Fruit fly (Drosophila melanogaster) whole organism, pupa: ENCODE measurements around the gene CG10802.

Experiments used
- CG10348 ChIP-seq: fragments of 200-800 bp; sonication (Bioruptor generic); IDR thresholded peaks from 2 replicates; pipeline ENCODE4 v1.3.6; 2022; ENCODE audit warnings: missing biosample characterization, missing genetic modification characterization
- CG12605 ChIP-seq: fragments of 200-800 bp; sonication (Bioruptor generic); IDR thresholded peaks from 2 replicates; pipeline ENCODE4 v1.3.6; 2022; ENCODE audit warnings: missing biosample characterization, missing genetic modification characterization
- CG13204 ChIP-seq: fragments of 200-800 bp; sonication (Bioruptor generic); optimal IDR thresholded peaks from 2 replicates; lab custom pipeline; 2018; ENCODE audit warnings: missing biosample characterization, mild to moderate bottlenecking, missing genetic modification characterization, moderate library complexity
- CG14655 ChIP-seq: fragments of 200-800 bp; sonication (Bioruptor generic); optimal IDR thresholded peaks from 3 replicates; lab custom pipeline; 2017; ENCODE audit warnings: mild to moderate bottlenecking, missing biosample characterization, missing genetic modification reagents, missing genetic modification characterization
- CG15710 ChIP-seq: fragments of 200-800 bp; sonication (Bioruptor generic); optimal IDR thresholded peaks from 2 replicates; lab custom pipeline; 2018; ENCODE audit warnings: missing biosample characterization, mild to moderate bottlenecking, missing genetic modification characterization, moderate library complexity
- CG17806 ChIP-seq: fragments of 200-800 bp; sonication (Bioruptor generic); optimal IDR thresholded peaks from 2 replicates; lab custom pipeline; 2018; ENCODE audit warnings: missing biosample characterization, mild to moderate bottlenecking, missing genetic modification characterization, moderate library complexity
- CG32121 ChIP-seq: fragments of 200-800 bp; sonication (Bioruptor generic); IDR thresholded peaks from 2 replicates; pipeline ENCODE4 v1.3.6; 2022; ENCODE audit warnings: missing biosample characterization, missing genetic modification characterization
- CG34367 ChIP-seq: fragments of 200-800 bp; sonication (Bioruptor generic); optimal IDR thresholded peaks from 2 replicates; lab custom pipeline; 2018; ENCODE audit warnings: missing biosample characterization, mild to moderate bottlenecking, missing genetic modification characterization
- CG4496 ChIP-seq: fragments of 200-800 bp; sonication (Bioruptor generic); IDR thresholded peaks from 3 replicates; pipeline ENCODE4 v1.3.6; 2022; ENCODE audit warnings: missing biosample characterization, missing genetic modification characterization
- CG8159 ChIP-seq: fragments of 200-800 bp; sonication (Bioruptor generic); optimal IDR thresholded peaks from 3 replicates; lab custom pipeline; 2018; ENCODE audit warnings: missing biosample characterization, mild to moderate bottlenecking, missing genetic modification characterization, moderate library complexity
- CG8301 ChIP-seq: fragments of 200-800 bp; sonication (Bioruptor generic); optimal IDR thresholded peaks from 2 replicates; lab custom pipeline; 2018; ENCODE audit warnings: missing biosample characterization, mild to moderate bottlenecking, missing genetic modification characterization
- CG9948 ChIP-seq: fragments of 200-800 bp; sonication (Bioruptor generic); optimal IDR thresholded peaks from 2 replicates; lab custom pipeline; 2018; ENCODE audit warnings: missing biosample characterization, mild to moderate bottlenecking, missing genetic modification characterization, moderate library complexity
- D1 ChIP-seq: fragments of 200-800 bp; sonication (Bioruptor generic); optimal IDR thresholded peaks from 2 replicates; lab custom pipeline; 2018; ENCODE audit warnings: missing biosample characterization, mild to moderate bottlenecking, missing genetic modification characterization, moderate library complexity
- EcR ChIP-seq: fragments of 200-800 bp; sonication (Bioruptor generic); optimal IDR thresholded peaks from 3 replicates; lab custom pipeline; 2019; ENCODE audit warnings: missing biosample characterization, missing genetic modification characterization, mild to moderate bottlenecking, moderate library complexity, missing genetic modification reagents
- Ets98B ChIP-seq: fragments of 200-800 bp; sonication (Bioruptor generic); IDR thresholded peaks from 2 replicates; pipeline ENCODE4 v1.3.6; 2022; ENCODE audit warnings: missing biosample characterization, missing genetic modification characterization
- Pif1A ChIP-seq: fragments of 200-800 bp; sonication (Bioruptor generic); optimal IDR thresholded peaks from 3 replicates; lab custom pipeline; 2016; ENCODE audit warnings: missing biosample characterization, missing genetic modification characterization
- Pif1B ChIP-seq: fragments of 200-800 bp; sonication (Bioruptor generic); optimal IDR thresholded peaks from 3 replicates; lab custom pipeline; 2016; ENCODE audit warnings: missing biosample characterization, missing genetic modification characterization
- Snoo ChIP-seq: fragments of 200-800 bp; sonication (Bioruptor generic); optimal IDR thresholded peaks from 3 replicates; lab custom pipeline; 2017; ENCODE audit warnings: missing biosample characterization, mild to moderate bottlenecking, missing genetic modification characterization, inconsistent platforms
- fd96Ca ChIP-seq: fragments of 200-800 bp; sonication (Bioruptor generic); IDR thresholded peaks from 3 replicates; pipeline ENCODE4 v1.3.6; 2022; ENCODE audit warnings: missing biosample characterization, missing genetic modification characterization
- gl ChIP-seq: fragments of 200-800 bp; sonication (Bioruptor generic); optimal IDR thresholded peaks from 2 replicates; lab custom pipeline; 2018; ENCODE audit warnings: missing biosample characterization, mild to moderate bottlenecking, missing genetic modification characterization
- rn ChIP-seq: fragments of 200-800 bp; sonication (Bioruptor generic); IDR thresholded peaks from 2 replicates; pipeline ENCODE4 v1.3.6; 2022; ENCODE audit warnings: missing biosample characterization, missing genetic modification characterization

Gene CG10802

DNA sequence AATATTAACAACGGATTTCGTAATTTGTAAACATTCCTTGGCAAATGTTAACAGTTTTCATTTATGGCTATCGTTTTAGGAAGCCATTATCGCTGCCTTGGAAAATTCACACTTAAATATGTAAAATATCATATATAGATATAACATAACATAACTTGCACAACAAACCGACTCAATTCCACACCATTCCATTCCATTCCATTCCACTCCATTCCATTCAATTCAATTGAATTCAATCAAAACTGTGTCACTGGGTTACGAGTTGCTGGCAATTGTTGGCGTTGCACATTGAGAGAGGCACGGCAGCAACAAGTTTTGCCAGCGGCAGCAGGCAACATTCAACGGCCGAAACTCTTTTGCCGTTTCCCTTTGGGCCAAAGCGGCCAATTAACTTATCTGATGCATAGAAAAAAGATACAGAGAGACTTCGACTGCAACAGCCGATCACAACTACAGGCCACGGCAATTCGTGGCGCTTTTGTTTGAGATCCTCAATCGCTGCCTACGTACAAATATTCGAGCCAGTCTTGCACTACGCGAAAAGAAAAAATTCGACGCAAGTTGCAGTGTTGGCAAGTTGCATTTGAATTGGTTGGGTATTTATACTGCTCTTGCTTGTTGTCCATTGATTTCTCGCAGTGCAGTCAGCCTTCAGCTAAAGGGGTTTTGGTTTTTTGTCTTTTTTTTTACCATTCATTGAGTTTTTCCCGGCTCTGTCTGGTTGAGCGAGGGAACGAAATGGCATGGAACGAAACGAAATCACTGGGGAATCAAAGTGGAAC, 29.5 kb upstream of the CG10802 start:
- TF ChIP-seq CG32121 (GFP tag; lab: Robert Waterston, UW), result peak; percentile 81
- TF ChIP-seq CG17806 (tag; lab: Kevin White, UChicago), result no peak
- TF ChIP-seq CG15710, result no peak
- TF ChIP-seq CG12605 (GFP tag; lab: Robert Waterston, UW), result peak; percentile 59; the same call in 1 of the 2 replicates
- no peak for TF ChIP-seq CG8159 (tag; lab: Kevin White, UChicago)
- TF ChIP-seq Pif1A, result peak; percentile 6
- TF ChIP-seq CG4496 (GFP tag; lab: Robert Waterston, UW), result peak; percentile 75
- no peak for TF ChIP-seq Pif1B
- TF ChIP-seq CG8301, result peak; percentile 45
- peak; percentile 81 for TF ChIP-seq fd96Ca (GFP tag; lab: Robert Waterston, UW)
- no peak for TF ChIP-seq CG10348 (GFP tag; lab: Robert Waterston, UW)
- peak; percentile 40 for TF ChIP-seq CG14655
- no peak for TF ChIP-seq Snoo (tag; lab: Kevin White, UChicago)
- TF ChIP-seq rn (GFP tag; lab: Robert Waterston, UW), result no peak
- TF ChIP-seq CG34367 (tag; lab: Kevin White, UChicago), result no peak
- TF ChIP-seq gl (tag; lab: Kevin White, UChicago), result no peak
- TF ChIP-seq CG13204 (GFP tag; lab: Kevin White, UChicago), result no peak
- TF ChIP-seq CG9948 (tag; lab: Kevin White, UChicago), result no peak
- peak; percentile 77 for TF ChIP-seq Ets98B
- TF ChIP-seq EcR (GFP tag; lab: Kevin White, UChicago), result no peak
- no peak for TF ChIP-seq D1 (tag; lab: Kevin White, UChicago)

DNA sequence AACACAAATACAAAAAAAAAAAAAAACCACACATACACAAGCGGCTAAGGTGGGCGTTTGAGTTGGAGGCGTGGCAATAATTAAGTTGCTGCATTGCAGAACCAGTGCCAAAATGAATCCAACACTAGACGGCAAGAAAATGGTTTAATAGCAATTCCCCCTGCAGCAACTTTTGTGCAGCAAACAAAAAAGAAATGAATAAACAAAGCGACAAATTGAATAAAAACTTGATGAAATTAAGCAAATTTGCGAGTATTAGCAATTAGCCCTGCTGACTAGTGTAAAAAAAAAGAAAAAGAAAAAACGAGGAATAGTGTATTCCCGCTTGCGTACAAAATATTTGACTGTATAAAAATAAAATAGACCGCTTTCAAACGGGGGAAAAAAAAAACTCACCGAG, 28.1 kb upstream of the CG10802 start:
- no peak for TF ChIP-seq CG15710
- TF ChIP-seq CG34367 (tag; lab: Kevin White, UChicago), result no peak
- TF ChIP-seq Ets98B, result peak; percentile 85
- TF ChIP-seq CG4496 (GFP tag; lab: Robert Waterston, UW), result peak; percentile 87
- no peak for TF ChIP-seq D1 (tag; lab: Kevin White, UChicago)
- no peak for TF ChIP-seq gl (tag; lab: Kevin White, UChicago)
- TF ChIP-seq Snoo (tag; lab: Kevin White, UChicago), result no peak
- TF ChIP-seq CG8159 (tag; lab: Kevin White, UChicago), result no peak
- TF ChIP-seq fd96Ca (GFP tag; lab: Robert Waterston, UW), result peak; percentile 82
- no peak for TF ChIP-seq CG10348 (GFP tag; lab: Robert Waterston, UW)
- peak; percentile 68 for TF ChIP-seq CG14655
- TF ChIP-seq CG32121 (GFP tag; lab: Robert Waterston, UW), result peak; percentile 67
- no peak for TF ChIP-seq CG9948 (tag; lab: Kevin White, UChicago)
- no peak for TF ChIP-seq CG17806 (tag; lab: Kevin White, UChicago)
- TF ChIP-seq rn (GFP tag; lab: Robert Waterston, UW), result no peak
- peak; percentile 33 for TF ChIP-seq Pif1A
- peak; percentile 74 for TF ChIP-seq CG12605 (GFP tag; lab: Robert Waterston, UW)
- TF ChIP-seq Pif1B, result peak; percentile 30
- TF ChIP-seq CG13204 (GFP tag; lab: Kevin White, UChicago), result no peak
- no peak for TF ChIP-seq EcR (GFP tag; lab: Kevin White, UChicago)
- TF ChIP-seq CG8301, result peak; percentile 71

DNA sequence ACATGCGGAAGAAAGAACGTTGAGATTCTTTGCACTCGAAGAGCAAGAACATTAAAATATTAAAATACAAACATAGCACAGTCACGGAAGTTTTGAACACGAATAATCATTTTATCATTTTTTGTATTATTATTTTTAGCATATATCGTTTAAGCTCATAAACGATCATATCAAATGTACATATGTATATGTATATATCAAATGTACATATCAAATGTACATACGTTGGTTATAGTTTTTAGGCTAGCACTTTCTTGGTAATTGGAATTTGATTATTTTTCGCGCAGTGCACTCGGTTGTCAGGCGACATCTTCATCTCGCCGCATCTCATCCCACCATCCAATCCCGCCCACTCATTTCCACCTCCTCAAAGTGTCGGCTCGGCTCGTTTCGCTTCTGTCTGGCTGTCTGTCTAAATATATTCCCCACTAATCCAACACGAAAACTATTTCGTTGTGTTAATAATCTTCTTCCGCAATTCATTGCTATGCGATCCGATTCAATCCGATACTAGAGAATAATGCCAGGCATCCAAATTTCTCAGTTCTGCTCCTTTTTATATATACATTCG, 27.2 kb upstream of the CG10802 start:
- TF ChIP-seq EcR (GFP tag; lab: Kevin White, UChicago) (no peak), CG34367 (tag; lab: Kevin White, UChicago) (no peak), CG8301 (peak; percentile 54), CG32121 (GFP tag; lab: Robert Waterston, UW) (0 out of 2 replicates have a peak, but pooled peaks have one; percentile 12), D1 (tag; lab: Kevin White, UChicago) (no peak), Pif1A (no peak), CG9948 (tag; lab: Kevin White, UChicago) (no peak), fd96Ca (GFP tag; lab: Robert Waterston, UW) (no peak), CG12605 (GFP tag; lab: Robert Waterston, UW) (no peak), Pif1B (no peak), rn (GFP tag; lab: Robert Waterston, UW) (no peak), CG14655 (peak; percentile 55), CG13204 (GFP tag; lab: Kevin White, UChicago) (no peak), CG15710 (no peak), CG17806 (tag; lab: Kevin White, UChicago) (no peak), Snoo (tag; lab: Kevin White, UChicago) (no peak), CG10348 (GFP tag; lab: Robert Waterston, UW) (no peak), CG8159 (tag; lab: Kevin White, UChicago) (no peak)

DNA sequence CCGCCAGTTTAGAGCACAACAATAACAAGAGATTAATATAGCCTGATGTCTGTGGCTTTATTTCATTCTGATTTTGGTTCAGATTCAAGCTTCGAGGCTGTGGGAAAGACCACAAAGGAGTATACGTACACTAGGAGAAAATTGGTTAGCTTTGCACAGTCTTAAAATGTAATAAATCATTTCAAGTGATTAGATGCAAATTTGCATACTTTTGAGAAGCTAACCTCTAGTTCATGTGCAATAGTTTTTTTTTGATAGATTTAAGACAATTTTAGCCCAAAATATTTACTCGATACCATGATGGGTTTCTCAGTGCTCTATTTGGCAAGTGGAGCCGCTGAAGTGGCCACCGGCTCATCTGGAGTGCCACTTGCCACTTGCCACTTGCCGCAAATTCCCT, 25.2 kb upstream of the CG10802 start:
- peak; percentile 30; the same call in 1 of the 2 replicates for TF ChIP-seq CG32121 (GFP tag; lab: Robert Waterston, UW)
- no peak for TF ChIP-seq CG34367 (tag; lab: Kevin White, UChicago)
- no peak for TF ChIP-seq Pif1A
- no peak for TF ChIP-seq CG13204 (GFP tag; lab: Kevin White, UChicago)
- no peak for TF ChIP-seq Pif1B
- peak; percentile 49; the same call in 2 of the 3 replicates for TF ChIP-seq CG4496 (GFP tag; lab: Robert Waterston, UW)
- no peak for TF ChIP-seq CG12605 (GFP tag; lab: Robert Waterston, UW)
- TF ChIP-seq CG14655, result peak; percentile 11
- TF ChIP-seq CG8301, result no peak
- no peak for TF ChIP-seq EcR (GFP tag; lab: Kevin White, UChicago)
- peak; percentile 29; the same call in 1 of the 2 replicates for TF ChIP-seq Ets98B
- no peak for TF ChIP-seq fd96Ca (GFP tag; lab: Robert Waterston, UW)
- TF ChIP-seq CG9948 (tag; lab: Kevin White, UChicago), result no peak
- no peak for TF ChIP-seq rn (GFP tag; lab: Robert Waterston, UW)
- TF ChIP-seq D1 (tag; lab: Kevin White, UChicago), result no peak
- no peak for TF ChIP-seq CG17806 (tag; lab: Kevin White, UChicago)
- no peak for TF ChIP-seq CG10348 (GFP tag; lab: Robert Waterston, UW)
- TF ChIP-seq, all 21 proteins: peak for 4
